Worm (Caenorhabditis elegans): ENCODE measurements around the gene ZC53.1.
A peak's percentile ranks its signal among the peaks of the same experiment; 100 is the strongest.

Gene ZC53.1

DNA sequence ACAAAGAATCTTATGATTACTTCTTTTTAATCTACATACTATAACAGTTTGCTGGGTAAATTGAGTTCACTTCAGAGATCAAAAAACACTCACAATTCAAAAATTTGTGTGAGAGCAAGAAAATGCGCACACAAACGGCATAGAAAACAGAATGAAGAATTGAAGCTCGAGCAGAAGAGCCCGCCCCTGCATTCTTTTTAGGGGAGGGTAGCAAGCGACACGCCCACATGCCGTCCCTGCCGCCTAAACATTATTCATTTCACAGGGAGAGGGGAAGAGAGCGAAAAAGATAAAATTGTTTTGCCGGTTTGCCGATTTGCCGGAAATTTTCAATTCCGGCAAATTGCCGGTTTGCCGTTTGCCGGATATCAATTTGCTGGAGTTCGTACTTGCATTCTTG is 3.8 kb downstream of the ZC53.1 start:
- peak; percentile 97 for TF ChIP-seq dox-1 (GFP tag; IDR thresholded peaks at IDR 0.05)
- TF ChIP-seq F23B12.7 (tag; optimal IDR thresholded peaks at IDR 0.05; ENCODE audit: insufficient read depth): peak; percentile 62
- TF ChIP-seq T07F8.4 (tag; optimal IDR thresholded peaks at IDR 0.05): no peak
- TF ChIP-seq ceh-58 (GFP tag; IDR thresholded peaks at IDR 0.05): no peak
- no peak for TF ChIP-seq ztf-22 (GFP tag; optimal IDR thresholded peaks at IDR 0.05)
- no peak for TF ChIP-seq lsl-1 (GFP tag; optimal IDR thresholded peaks at IDR 0.05)
- peak; percentile 96 for TF ChIP-seq Y56A3A.18 (GFP tag; IDR thresholded peaks at IDR 0.05)
- peak in 1 of 3 experiments; percentile 85 for TF ChIP-seq lin-35 (GFP tag; optimal IDR thresholded peaks at IDR 0.05)
- peak; percentile 65 for TF ChIP-seq F52B5.7 (tag; optimal IDR thresholded peaks at IDR 0.05)
- TF ChIP-seq ztf-6 (GFP tag; IDR thresholded peaks at IDR 0.05): peak; percentile 76
- peak; percentile 66; the same call in 1 of the 2 replicates for TF ChIP-seq sea-2 (GFP tag; IDR thresholded peaks at IDR 0.05)
- TF ChIP-seq bed-2 (GFP tag; IDR thresholded peaks at IDR 0.05): no peak
- TF ChIP-seq nfya-1 (tag; optimal IDR thresholded peaks at IDR 0.05; ENCODE audit: borderline replicate concordance, insufficient read depth): no peak
- peak; percentile 42 for TF ChIP-seq F10E7.11 (tag; optimal IDR thresholded peaks at IDR 0.05)
- TF ChIP-seq C17E4.6 (GFP tag; IDR thresholded peaks at IDR 0.05): 0 out of 2 replicates have a peak, but pooled peaks have one; percentile 35
- peak; percentile 47; the same call in 1 of the 2 replicates for TF ChIP-seq ceh-100 (GFP tag; IDR thresholded peaks at IDR 0.05)
- peak; percentile 69 for TF ChIP-seq C06A6.2 (GFP tag; conservative IDR thresholded peaks at IDR 0.05)
- TF ChIP-seq madf-8 (GFP tag; conservative IDR thresholded peaks at IDR 0.05): no peak
- TF ChIP-seq sptf-2 (GFP tag; optimal IDR thresholded peaks at IDR 0.05): no peak
- TF ChIP-seq K11D2.4 (GFP tag; IDR thresholded peaks at IDR 0.05): peak; percentile 95
- 0 out of 2 replicates have a peak, but pooled peaks have one; percentile 73 for TF ChIP-seq cebp-2 (GFP tag; IDR thresholded peaks at IDR 0.05)
- TF ChIP-seq K12H6.12 (tag; optimal IDR thresholded peaks at IDR 0.05): peak; percentile 56
- TF ChIP-seq rec-8 (tag; optimal IDR thresholded peaks at IDR 0.05): no peak
- no peak for TF ChIP-seq xnd-1 (tag; optimal IDR thresholded peaks at IDR 0.05)
- TF ChIP-seq F22D6.2 (tag; optimal IDR thresholded peaks at IDR 0.05): peak; percentile 32
- peak; percentile 89 for TF ChIP-seq hmg-20 (GFP tag; IDR thresholded peaks at IDR 0.05)
- TF ChIP-seq mxl-1 (tag; optimal IDR thresholded peaks at IDR 0.05): no peak
- peak in 1 of 2 experiments; percentile 52 for TF ChIP-seq let-607 (tag; optimal IDR thresholded peaks at IDR 0.05)
- TF ChIP-seq chd-7 (tag; optimal IDR thresholded peaks at IDR 0.05): peak; percentile 64
- no peak for TF ChIP-seq tbp1 (GFP tag; optimal IDR thresholded peaks at IDR 0.05)
- TF ChIP-seq nfyb-1 (GFP tag; IDR thresholded peaks at IDR 0.05): peak; percentile 92
- peak; percentile 58 for TF ChIP-seq madf-10 (tag; optimal IDR thresholded peaks at IDR 0.05)
- TF ChIP-seq B0019.2 (GFP tag; conservative IDR thresholded peaks at IDR 0.05): no peak
- TF ChIP-seq ztf-26 (tag; optimal IDR thresholded peaks at IDR 0.05): peak; percentile 95
- peak; percentile 86 for TF ChIP-seq repo-1 (tag; optimal IDR thresholded peaks at IDR 0.05)
- TF ChIP-seq B0261.1 (tag; optimal IDR thresholded peaks at IDR 0.05): peak; percentile 52
- no peak for TF ChIP-seq Y67H2A.10 (GFP tag; conservative IDR thresholded peaks at IDR 0.05)
- TF ChIP-seq cebp-1 (GFP tag; IDR thresholded peaks at IDR 0.05): peak; percentile 51; the same call in 1 of the 2 replicates
- no peak for TF ChIP-seq cebp-1 (tag; optimal IDR thresholded peaks at IDR 0.05)
- TF ChIP-seq rcor-1 (GFP tag; IDR thresholded peaks at IDR 0.05): peak; percentile 76
- TF ChIP-seq lir-1 (GFP tag; conservative IDR thresholded peaks at IDR 0.05): peak; percentile 73
- peak; percentile 90 for TF ChIP-seq tlf-1 (GFP tag; optimal IDR thresholded peaks at IDR 0.05)
- TF ChIP-seq egl-18 (GFP tag; IDR thresholded peaks at IDR 0.05): 0 out of 2 replicates have a peak, but pooled peaks have one; percentile 65
- TF ChIP-seq lag-1 (GFP tag; IDR thresholded peaks at IDR 0.05): 0 out of 2 replicates have a peak, but pooled peaks have one; percentile 59
- peak; percentile 38; the same call in 1 of the 2 replicates for TF ChIP-seq lin-26 (GFP tag; IDR thresholded peaks at IDR 0.05)
- TF ChIP-seq Y53G8AR.9 (GFP tag; conservative IDR thresholded peaks at IDR 0.05): peak; percentile 90
- TF ChIP-seq F49E8.2 (tag; optimal IDR thresholded peaks at IDR 0.05; ENCODE audit: insufficient read depth): no peak
- TF ChIP-seq mel-28 (tag; optimal IDR thresholded peaks at IDR 0.05; ENCODE audit: borderline replicate concordance): peak; percentile 10
